Fruit fly (Drosophila melanogaster): Measurements from ENCODE around the gene CG6216.

CG6216 gene

DNA sequence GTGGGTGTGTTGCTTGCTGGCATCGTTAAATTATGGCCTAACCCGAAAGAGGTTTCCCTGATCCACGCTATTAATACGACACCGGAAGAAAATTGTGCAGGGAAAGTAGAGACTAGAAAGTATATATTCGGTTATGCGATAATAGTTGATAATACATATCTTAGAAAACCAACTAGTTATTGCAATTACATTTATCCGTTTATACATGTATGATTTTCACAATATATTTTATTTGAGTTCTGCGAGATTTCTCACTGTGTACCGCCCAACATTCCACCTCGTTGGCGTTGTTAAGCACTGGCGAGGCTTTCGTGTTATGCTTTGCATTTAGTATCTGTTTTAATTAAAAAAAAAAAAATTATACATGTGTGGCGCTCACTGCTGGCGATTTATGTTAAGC is 4.8 kb upstream of the CG6216 start (continued):
- TF ChIP-seq pdm3 (GFP tag; optimal IDR thresholded peaks at IDR 0.05) (peak; percentile 62), CG1621 (tag; optimal IDR thresholded peaks at IDR 0.05) (no peak), dsx (GFP tag; optimal IDR thresholded peaks at IDR 0.05; ENCODE audit: poor library complexity, severe bottlenecking) (peak; percentile 5), Ets96B (tag; optimal IDR thresholded peaks at IDR 0.05) (no peak), svp (GFP tag) (no peak), fkh (GFP tag; optimal IDR thresholded peaks at IDR 0.05) (no peak), CG16779 (tag; optimal IDR thresholded peaks at IDR 0.05) (no peak), CG6792 (GFP tag; optimal IDR thresholded peaks at IDR 0.05) (no peak), Gug (GFP tag; IDR thresholded peaks at IDR 0.05) (peak; percentile 69; the same call in 1 of the 2 replicates), eg (GFP tag; IDR thresholded peaks at IDR 0.05) (peak; percentile 81), Hr39 (GFP tag; optimal IDR thresholded peaks at IDR 0.05) (peak; percentile 37), CG11902 (GFP tag; optimal IDR thresholded peaks at IDR 0.05) (no peak), Smox (GFP tag; optimal IDR thresholded peaks at IDR 0.05) (peak; percentile 26), fd85E (GFP tag; optimal IDR thresholded peaks at IDR 0.05) (no peak), fd59A (GFP tag; optimal IDR thresholded peaks at IDR 0.05) (no peak), CG8632 (GFP tag; optimal IDR thresholded peaks at IDR 0.05) (no peak), ss (GFP tag; optimal IDR thresholded peaks at IDR 0.05) (no peak), spab (GFP tag; optimal IDR thresholded peaks at IDR 0.05) (no peak), acj6 (GFP tag; optimal IDR thresholded peaks at IDR 0.05) (peak; percentile 54), CG8119 (GFP tag; IDR thresholded peaks at IDR 0.05) (peak; percentile 82; the same call in 2 of the 3 replicates)

DNA sequence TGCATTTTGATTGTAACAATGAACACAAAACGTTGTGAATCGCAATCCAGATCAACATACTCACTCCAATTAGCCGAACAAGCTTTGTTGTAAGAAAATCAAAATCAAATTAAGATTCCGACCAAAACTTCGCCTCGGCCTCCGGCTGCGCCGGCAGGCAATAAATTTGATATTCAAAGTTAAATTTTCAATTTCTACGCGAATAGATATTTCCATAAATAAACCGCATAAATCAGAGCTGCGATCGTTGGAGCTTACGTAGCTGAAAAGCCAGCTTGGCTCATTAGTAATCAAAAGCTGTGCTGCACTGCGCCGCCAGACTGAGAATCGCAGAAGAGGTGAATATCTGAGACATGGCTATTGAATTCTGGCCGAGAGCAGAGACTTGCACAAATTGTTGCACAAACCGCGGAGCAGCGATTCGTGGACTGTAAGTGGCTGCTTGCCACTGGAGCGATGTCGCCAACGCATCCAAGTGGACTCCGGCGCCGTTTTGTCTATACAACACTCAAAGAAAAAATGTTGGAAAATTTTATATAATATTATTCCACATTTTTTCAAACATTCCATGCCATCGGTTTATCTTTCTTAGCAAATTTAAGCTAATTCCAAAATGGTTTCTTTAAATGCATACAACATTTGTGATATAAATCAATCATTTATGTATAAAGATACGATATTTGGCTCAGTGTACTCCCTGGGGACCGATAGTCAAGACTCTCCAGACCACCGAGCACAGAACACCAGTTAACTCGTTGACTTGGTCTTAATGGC is 1.9 kb downstream of the CG6216 start:
- TF ChIP-seq Hr39 (GFP tag; optimal IDR thresholded peaks at IDR 0.05): no peak
- no peak for TF ChIP-seq Hr38 (GFP tag; optimal IDR thresholded peaks at IDR 0.05)
- no peak for TF ChIP-seq lz (GFP tag; optimal IDR thresholded peaks at IDR 0.05)
- TF ChIP-seq Gug (GFP tag; IDR thresholded peaks at IDR 0.05): no peak; the same call in 1 of the 2 replicates
- TF ChIP-seq Sox14 (GFP tag; optimal IDR thresholded peaks at IDR 0.05): peak; percentile 56
- TF ChIP-seq Eip93F (GFP tag; optimal IDR thresholded peaks at IDR 0.05): no peak
- TF ChIP-seq salr (GFP tag; optimal IDR thresholded peaks at IDR 0.05): peak; percentile 22 to 74
- peak; percentile 70 for TF ChIP-seq Lpt (GFP tag; optimal IDR thresholded peaks at IDR 0.05)
- TF ChIP-seq Ets21C (GFP tag; optimal IDR thresholded peaks at IDR 0.05): no peak
- TF ChIP-seq vri (GFP tag; optimal IDR thresholded peaks at IDR 0.05): no peak
- peak; percentile 82 for TF ChIP-seq dsx (GFP tag; optimal IDR thresholded peaks at IDR 0.05; ENCODE audit: poor library complexity, severe bottlenecking)
- TF ChIP-seq CG11902 (GFP tag; optimal IDR thresholded peaks at IDR 0.05): no peak
- TF ChIP-seq Smox (GFP tag; optimal IDR thresholded peaks at IDR 0.05): no peak
- no peak for TF ChIP-seq fkh (GFP tag; optimal IDR thresholded peaks at IDR 0.05)
- TF ChIP-seq topi (GFP tag; optimal IDR thresholded peaks at IDR 0.05): no peak
- TF ChIP-seq Sox15 (GFP tag; optimal IDR thresholded peaks at IDR 0.05): no peak
- peak; percentile 60 for TF ChIP-seq CG4318 (GFP tag; optimal IDR thresholded peaks at IDR 0.05)
- peak; percentile 84 for TF ChIP-seq CG6808 (GFP tag; optimal IDR thresholded peaks at IDR 0.05)
- peak; percentile 63 for TF ChIP-seq OdsH (GFP tag; optimal IDR thresholded peaks at IDR 0.05)
- TF ChIP-seq CG9139 (GFP tag; optimal IDR thresholded peaks at IDR 0.05): peak; percentile 62
- TF ChIP-seq eg (GFP tag; IDR thresholded peaks at IDR 0.05): peak; percentile 67; the same call in 2 of the 3 replicates
- no peak for TF ChIP-seq CG31627 (GFP tag; optimal IDR thresholded peaks at IDR 0.05)
- peak; percentile 63 for TF ChIP-seq Eip75B (GFP tag; optimal IDR thresholded peaks at IDR 0.05)
- TF ChIP-seq CG15336 (GFP tag; IDR thresholded peaks at IDR 0.05): peak; percentile 87
- peak; percentile 88 for TF ChIP-seq Ets96B (tag; optimal IDR thresholded peaks at IDR 0.05)
- peak; percentile 70 for TF ChIP-seq Hr4 (GFP tag; optimal IDR thresholded peaks at IDR 0.05)
- TF ChIP-seq CG6276 (GFP tag; optimal IDR thresholded peaks at IDR 0.05): peak; percentile 69
- peak; percentile 57 for TF ChIP-seq pdm3 (GFP tag; optimal IDR thresholded peaks at IDR 0.05)
- no peak for TF ChIP-seq CG6854 (GFP tag; optimal IDR thresholded peaks at IDR 0.05)
- peak; percentile 16 for TF ChIP-seq CG34406 (GFP tag; optimal IDR thresholded peaks at IDR 0.05)
- peak; percentile 76 for TF ChIP-seq spab (GFP tag; optimal IDR thresholded peaks at IDR 0.05)
- TF ChIP-seq net (GFP tag; optimal IDR thresholded peaks at IDR 0.05): peak; percentile 60
- peak; percentile 19 for TF ChIP-seq CG6792 (GFP tag; optimal IDR thresholded peaks at IDR 0.05)
- TF ChIP-seq CG6163 (GFP tag; IDR thresholded peaks at IDR 0.05): peak; percentile 85
- TF ChIP-seq CG7368 (GFP tag; optimal IDR thresholded peaks at IDR 0.05): peak; percentile 27
- no peak for TF ChIP-seq CG8319 (GFP tag; optimal IDR thresholded peaks at IDR 0.05)
- TF ChIP-seq esn (GFP tag; optimal IDR thresholded peaks at IDR 0.05): no peak
- TF ChIP-seq CG8632 (GFP tag; optimal IDR thresholded peaks at IDR 0.05): peak; percentile 37
- TF ChIP-seq dac (GFP tag; optimal IDR thresholded peaks at IDR 0.05): no peak
- peak; percentile 51 for TF ChIP-seq CG16779 (tag; optimal IDR thresholded peaks at IDR 0.05)

Data from whole organism, prepupa.